Fruit fly (Drosophila melanogaster) ovary, adult (tissue): Measurements from ENCODE around the gene CG18281.
"Not testable (repeated sequence)": the region's sequence is repeated elsewhere in the genome, so short reads cannot be mapped to it uniquely, and the experiment has no call there.

Experiments
- CG17801 ChIP-seq: fragments of 200-800 bp; optimal IDR thresholded peaks from 2 replicates; lab custom pipeline; 2019; ENCODE audit warnings: missing biosample characterization, mild to moderate bottlenecking, missing genetic modification characterization, moderate library complexity; ENCODE audit not compliant: partially characterized antibody

CG18281 gene

DNA sequence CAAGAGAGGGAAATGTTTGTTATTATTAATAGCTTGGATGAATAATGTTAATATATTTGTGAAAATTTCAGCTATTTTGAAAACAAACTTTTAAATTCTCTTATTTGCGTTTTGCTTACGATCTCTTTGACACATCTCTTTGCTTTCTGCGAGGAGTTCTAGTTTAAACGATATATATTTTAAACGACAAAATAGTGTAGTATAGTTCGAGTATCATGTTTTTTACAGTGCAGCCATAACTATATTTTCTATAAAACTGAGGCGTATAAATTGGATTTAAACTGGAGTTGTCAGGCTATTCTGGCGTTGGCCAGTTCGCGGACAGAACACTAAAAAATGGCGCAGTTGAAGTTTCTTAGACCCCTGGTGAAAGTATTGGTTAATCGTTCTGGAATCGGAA, at the start of gene CG18281:
TSS of gene CG18281 (plus strand) at position 301 of the 400 bp plus-strand sequence.
- TF ChIP-seq CG17801 (GFP tag; lab: Kevin White, UChicago), result not testable (repeated sequence)

dm6 chr3L:20452813-20453682, 46.6 kb upstream of the CG18281 start, which contains the start of gene CG5199:
CG5199 (minus strand) TSS chr3L:20452864.
- TF ChIP-seq CG17801 (GFP tag; lab: Kevin White, UChicago), result peak; percentile 67

DNA sequence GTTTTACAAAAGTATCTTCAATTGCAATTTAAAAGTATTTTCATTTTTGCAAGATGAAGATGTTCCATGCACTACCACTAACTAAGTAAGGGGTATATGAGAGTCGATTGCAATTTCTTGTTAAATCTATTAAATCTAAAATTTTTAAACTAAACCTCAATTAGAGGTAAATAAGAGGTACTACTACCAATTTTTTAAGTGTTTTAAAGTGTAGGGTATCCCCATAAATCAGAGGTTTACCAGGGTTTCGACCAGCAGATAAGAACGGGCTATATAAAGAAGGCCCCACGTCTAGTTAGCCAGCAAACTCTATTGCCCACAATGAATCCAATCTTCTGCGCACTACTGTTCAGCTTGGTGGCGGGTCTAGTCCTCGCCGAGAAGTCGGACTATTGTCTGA, 39.3 kb upstream of the CG18281 start, which contains the start of gene mag:
TSS of gene mag (plus strand) at position 301 of the 400 bp plus-strand sequence.
- TF ChIP-seq CG17801 (GFP tag; lab: Kevin White, UChicago), result no peak

dm6 chr3L:20462391-20462790, 37.2 kb upstream of the CG18281 start:
- TF ChIP-seq CG17801 (GFP tag; lab: Kevin White, UChicago), result no peak

DNA sequence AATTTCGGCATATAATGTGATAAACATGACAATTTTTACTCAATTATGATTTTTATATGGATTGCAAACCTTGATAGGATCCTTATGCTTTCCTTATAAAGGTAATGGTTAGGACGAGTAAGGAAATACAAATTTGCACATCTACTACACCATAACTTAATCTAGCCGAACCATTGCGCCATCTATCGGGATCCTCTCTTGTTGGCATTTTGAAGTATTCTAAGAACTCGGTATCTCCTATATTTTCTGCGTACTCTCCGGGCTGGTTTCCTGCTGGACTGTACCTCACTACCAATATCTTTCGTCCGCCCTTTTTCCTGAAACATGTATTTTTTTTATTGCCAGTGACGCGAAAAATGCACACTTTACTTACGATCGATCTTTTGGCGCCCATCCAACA, 35.0 kb upstream of the CG18281 start, which contains the start of gene atk:
TSS of gene atk (minus strand) at position 186 of the 400 bp plus-strand sequence.
- TF ChIP-seq CG17801 (GFP tag; lab: Kevin White, UChicago), result no peak

DNA sequence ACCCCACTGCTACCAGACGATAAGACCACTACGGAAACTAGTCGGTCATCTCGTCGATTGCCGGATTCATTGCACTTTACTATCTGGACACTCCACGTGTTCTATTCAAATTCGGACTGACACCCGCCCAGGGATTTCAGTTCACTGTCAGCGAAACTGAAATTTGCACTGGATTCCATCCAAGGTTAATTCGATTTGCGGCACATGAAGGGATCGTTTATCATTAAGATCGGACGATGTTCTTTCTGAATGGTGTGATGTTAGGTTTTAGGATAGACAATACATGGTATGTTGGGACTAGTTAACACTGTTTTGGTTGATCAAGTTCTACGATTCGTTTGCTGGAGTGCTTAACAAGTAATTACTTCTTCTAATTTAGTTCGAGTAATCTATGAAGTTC, 33.7 kb upstream of the CG18281 start, which contains the start of gene CG42764:
TSS of gene CG42764 (minus strand) at position 101 of the 400 bp plus-strand sequence.
- TF ChIP-seq CG17801 (GFP tag; lab: Kevin White, UChicago), result no peak

dm6 chr3L:20466599-20466998, 33.0 kb upstream of the CG18281 start, which contains the start of gene Tdh:
Tdh (plus strand) TSS chr3L:20466944.
- no peak for TF ChIP-seq CG17801 (GFP tag; lab: Kevin White, UChicago)

dm6 chr3L:20467433-20467832, 32.2 kb upstream of the CG18281 start:
- TF ChIP-seq CG17801 (GFP tag; lab: Kevin White, UChicago), result no peak

DNA sequence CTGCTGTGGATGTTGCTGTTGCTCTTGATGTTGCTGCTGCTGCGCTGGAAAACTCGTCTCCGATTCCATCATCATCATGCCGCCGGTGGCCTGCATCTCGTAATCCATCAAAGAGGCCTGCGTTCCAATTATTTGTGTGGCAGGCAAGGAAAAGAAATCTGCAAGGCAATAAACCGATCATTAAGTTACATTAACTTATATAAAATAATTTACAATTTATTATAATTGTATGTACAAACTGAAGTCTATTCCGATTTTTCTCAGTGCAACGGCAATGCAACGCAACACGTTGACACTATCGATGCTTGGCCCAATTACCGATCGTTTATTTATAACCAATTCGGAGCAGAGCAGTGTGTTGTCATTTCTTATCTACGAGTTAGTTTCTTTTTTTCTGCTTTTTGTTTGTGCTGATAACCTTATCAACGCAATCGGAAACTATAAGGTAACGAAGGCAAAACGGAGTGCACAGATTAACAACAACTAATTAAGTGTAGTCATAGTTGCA, 28.6 kb upstream of the CG18281 start:
- TF ChIP-seq CG17801 (GFP tag; lab: Kevin White, UChicago), result peak; percentile 2

DNA sequence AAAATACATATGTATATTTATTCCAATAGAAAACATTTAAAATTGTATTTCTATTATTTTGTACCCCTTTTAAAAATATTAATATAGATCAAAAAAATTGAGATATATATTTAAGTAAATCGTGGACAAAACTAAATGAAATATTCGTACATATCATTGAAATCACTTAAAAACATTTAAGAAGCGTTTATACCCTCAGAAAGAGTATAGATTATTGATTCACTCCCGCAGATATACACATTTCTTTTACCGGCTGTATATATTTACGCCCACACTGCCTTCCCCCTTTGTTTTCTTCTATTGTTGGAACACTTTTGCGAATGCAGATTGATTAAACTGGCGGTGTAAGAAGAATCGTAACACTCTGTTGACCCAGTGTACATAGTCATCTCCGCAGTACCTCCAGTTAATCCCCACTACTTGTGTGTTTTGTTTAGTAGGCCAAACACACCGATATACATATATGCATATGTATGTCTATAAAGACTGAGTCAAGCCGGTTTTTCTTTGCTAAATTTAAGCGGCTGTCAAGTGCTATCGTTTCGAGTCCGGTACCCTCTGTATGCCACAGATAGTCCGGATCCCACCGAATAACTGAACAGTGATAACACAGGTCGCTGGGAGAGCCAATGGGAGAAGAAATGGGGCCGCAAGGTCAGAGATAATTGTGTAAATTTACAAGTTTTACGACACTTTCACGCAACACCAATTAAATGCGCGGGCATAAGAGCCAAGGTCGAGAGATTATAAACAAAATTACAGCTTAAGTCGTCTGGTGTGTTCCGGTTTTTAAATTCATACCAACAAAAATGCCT, 27.9 kb upstream of the CG18281 start:
- no peak for TF ChIP-seq CG17801 (GFP tag; lab: Kevin White, UChicago)

DNA sequence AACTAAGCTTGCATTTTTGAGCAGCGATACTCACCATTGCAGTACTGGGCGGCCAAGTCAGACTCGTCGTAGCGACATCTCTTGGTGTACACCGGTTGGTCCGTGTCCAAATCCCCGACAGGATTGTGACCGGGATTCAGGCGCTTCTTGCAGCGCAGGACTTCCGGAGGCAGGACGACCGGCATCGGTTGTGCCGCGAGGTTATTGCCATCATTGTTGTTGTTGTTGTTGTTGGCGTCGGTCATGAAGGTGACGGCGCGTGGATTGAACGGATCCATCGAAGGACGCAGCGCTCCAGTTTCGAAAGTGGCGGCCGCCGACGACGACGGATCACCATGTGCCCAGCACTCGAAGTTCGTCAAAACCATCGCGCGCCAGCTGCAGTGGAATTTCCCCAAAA, 27.0 kb upstream of the CG18281 start:
- no peak for TF ChIP-seq CG17801 (GFP tag; lab: Kevin White, UChicago)

DNA sequence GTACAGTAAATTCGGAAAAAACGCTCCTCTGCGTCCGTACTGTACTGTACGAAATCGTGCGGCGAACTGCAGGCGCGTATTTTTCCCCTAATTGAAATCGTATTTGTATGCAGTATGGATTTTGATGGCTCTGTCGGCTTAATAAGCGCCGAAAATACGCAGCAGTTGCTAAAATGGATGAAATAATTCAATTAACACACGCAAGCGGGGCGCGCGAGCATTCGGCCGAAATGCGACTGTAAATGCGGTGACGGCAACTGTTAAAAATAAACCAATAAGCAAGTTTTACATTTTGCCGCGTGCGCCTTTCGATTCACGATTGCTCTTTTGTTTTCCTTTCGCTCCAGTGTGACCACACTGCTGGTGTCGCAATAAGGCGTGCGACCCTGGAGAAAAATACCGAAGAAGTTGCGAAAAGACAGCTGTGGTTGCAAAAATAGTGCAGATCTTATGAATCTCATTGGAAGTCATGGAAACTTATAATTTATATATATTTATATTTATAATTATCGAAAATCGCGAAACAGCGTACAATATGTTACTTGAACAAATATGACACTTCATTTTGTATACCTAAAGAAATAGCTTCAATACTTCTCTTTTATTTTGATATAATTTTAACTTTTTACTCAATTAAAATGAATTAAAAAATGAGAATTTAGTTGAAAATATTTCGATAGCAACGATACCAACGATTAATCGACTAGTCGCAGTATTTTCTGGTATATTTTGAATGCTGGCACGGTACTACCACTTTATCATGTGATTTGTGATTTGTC, 26.4 kb upstream of the CG18281 start, which contains the start of the genes CG32428 and CG5969:
TSS of gene CG32428 (minus strand) at position 703 of the 779 bp plus-strand sequence.
TSS of gene CG5969 (plus strand) at position 763 of the 779 bp plus-strand sequence.
- TF ChIP-seq CG17801 (GFP tag; lab: Kevin White, UChicago), result peak; percentile 24

dm6 chr3L:20474197-20474788, 25.3 kb upstream of the CG18281 start, which contains the start of gene isoQC:
isoQC (plus strand) TSS chr3L:20474466.
- no peak for TF ChIP-seq CG17801 (GFP tag; lab: Kevin White, UChicago)
